Worm (Caenorhabditis elegans) whole organism, midembryonic: ENCODE measurements around the gene nemp-1.

Experiments used
- T22C8.4 ChIP-seq: fragments of 200-800 bp; sonication (Bioruptor generic); IDR thresholded peaks from 2 replicates; pipeline ENCODE4 v1.3.6; 2022; ENCODE audit warnings: missing genetic modification characterization, missing compliant biosample characterization
- cog-1 ChIP-seq: sonication (generic microtip); optimal IDR thresholded peaks from 2 replicates; lab custom pipeline; 2016; ENCODE audit warnings: missing genetic modification characterization, missing compliant biosample characterization
- flt-1 ChIP-seq: fragments of 200-800 bp; sonication (Bioruptor generic); IDR thresholded peaks from 2 replicates; pipeline ENCODE4 v1.3.6; 2022; ENCODE audit warnings: missing genetic modification characterization, missing compliant biosample characterization
- klf-2 ChIP-seq: fragments of 200-800 bp; sonication (Bioruptor generic); conservative IDR thresholded peaks from 2 replicates; pipeline ENCODE4 v1.3.6; 2022; ENCODE audit warnings: missing genetic modification reagents, missing genetic modification characterization, missing compliant biosample characterization
- med-1 ChIP-seq: sonication (generic microtip); optimal IDR thresholded peaks from 2 replicates; lab custom pipeline; 2017; ENCODE audit warnings: missing genetic modification characterization, mild to moderate bottlenecking, missing compliant biosample characterization, antibody characterized with exemption, missing genetic modification reagents; ENCODE audit not compliant: insufficient read depth
- ref-1 ChIP-seq: fragments of 200-800 bp; sonication (Bioruptor generic); conservative IDR thresholded peaks from 2 replicates; pipeline ENCODE4 v1.3.6; 2022; ENCODE audit warnings: missing genetic modification reagents, missing genetic modification characterization, missing compliant biosample characterization
- tab-1 ChIP-seq: fragments of 200-800 bp; sonication (Bioruptor generic); IDR thresholded peaks from 2 replicates; pipeline ENCODE4 v1.3.6; 2022; ENCODE audit warnings: missing genetic modification characterization, missing compliant biosample characterization
- ztf-23 ChIP-seq: fragments of 200-800 bp; sonication (Bioruptor generic); IDR thresholded peaks from 2 replicates; pipeline ENCODE4 v1.3.6; 2022; ENCODE audit warnings: missing genetic modification reagents, missing genetic modification characterization, missing compliant biosample characterization
- ztf-29 ChIP-seq: fragments of 200-800 bp; sonication (Bioruptor generic); IDR thresholded peaks from 2 replicates; pipeline ENCODE4 v1.3.6; 2022; ENCODE audit warnings: missing genetic modification reagents, missing genetic modification characterization, missing compliant biosample characterization

Gene nemp-1

ce11 chrIII:455793-456192 lies 16.3 kb upstream of the nemp-1 start:
- TF ChIP-seq ztf-23 (GFP tag; lab: Robert Waterston, UW) = no peak
- no peak for TF ChIP-seq flt-1 (GFP tag; lab: Robert Waterston, UW)
- no peak for TF ChIP-seq klf-2 (GFP tag; lab: Robert Waterston, UW)
- no peak for TF ChIP-seq med-1 (GFP tag; lab: Kevin White, UChicago)
- TF ChIP-seq T22C8.4 (GFP tag; lab: Robert Waterston, UW) = no peak
- TF ChIP-seq tab-1 (GFP tag; lab: Robert Waterston, UW) = no peak
- no peak for TF ChIP-seq cog-1
- no peak for TF ChIP-seq ztf-29 (GFP tag; lab: Robert Waterston, UW)
- no peak for TF ChIP-seq ref-1 (GFP tag; lab: Robert Waterston, UW)

ce11 chrIII:463711-464110 lies 8.4 kb upstream of the nemp-1 start, which contains the start of gene Y55B1BR.6:
Gene Y55B1BR.6 (minus strand): TSS chrIII:463811.
- TF ChIP-seq med-1 (GFP tag; lab: Kevin White, UChicago) = no peak

ce11 chrIII:475154-475553 lies 3.0 kb downstream of the nemp-1 start, which contains the start of gene mat-3:
Gene mat-3 (plus strand): TSS chrIII:475454.
- no peak for TF ChIP-seq cog-1
- no peak for TF ChIP-seq ref-1 (GFP tag; lab: Robert Waterston, UW)
- TF ChIP-seq tab-1 (GFP tag; lab: Robert Waterston, UW) = no peak
- TF ChIP-seq T22C8.4 (GFP tag; lab: Robert Waterston, UW) = no peak
- no peak for TF ChIP-seq klf-2 (GFP tag; lab: Robert Waterston, UW)
- TF ChIP-seq med-1 (GFP tag; lab: Kevin White, UChicago) = no peak
- TF ChIP-seq flt-1 (GFP tag; lab: Robert Waterston, UW) = no peak
- TF ChIP-seq ztf-29 (GFP tag; lab: Robert Waterston, UW) = no peak
- TF ChIP-seq ztf-23 (GFP tag; lab: Robert Waterston, UW) = no peak

- TF ChIP-seq ref-1 (GFP tag; lab: Robert Waterston, UW) (no peak), ztf-29 (GFP tag; lab: Robert Waterston, UW) (no peak), ztf-23 (GFP tag; lab: Robert Waterston, UW) (no peak), med-1 (GFP tag; lab: Kevin White, UChicago) (no peak), tab-1 (GFP tag; lab: Robert Waterston, UW) (no peak), cog-1 (no peak), T22C8.4 (GFP tag; lab: Robert Waterston, UW) (no peak), klf-2 (GFP tag; lab: Robert Waterston, UW) (no peak), flt-1 (GFP tag; lab: Robert Waterston, UW) (no peak)
These were observed 9.1 kb downstream of the nemp-1 start for ce11 chrIII:481259-481658.

- no peak for TF ChIP-seq flt-1 (GFP tag; lab: Robert Waterston, UW)
These were observed 10.6 kb downstream of the nemp-1 start for ce11 chrIII:482739-483138.

ce11 chrIII:483556-483955 lies 11.4 kb downstream of the nemp-1 start, which contains the start of gene F10C5.3:
Gene F10C5.3 (plus strand): TSS chrIII:483868.
- TF ChIP-seq T22C8.4 (GFP tag; lab: Robert Waterston, UW) (no peak), ztf-29 (GFP tag; lab: Robert Waterston, UW) (no peak), ref-1 (GFP tag; lab: Robert Waterston, UW) (no peak)

- TF ChIP-seq klf-2 (GFP tag; lab: Robert Waterston, UW) (no peak), T22C8.4 (GFP tag; lab: Robert Waterston, UW) (no peak), cog-1 (no peak), tab-1 (GFP tag; lab: Robert Waterston, UW) (no peak), ztf-29 (GFP tag; lab: Robert Waterston, UW) (no peak), ref-1 (GFP tag; lab: Robert Waterston, UW) (no peak), flt-1 (GFP tag; lab: Robert Waterston, UW) (no peak), ztf-23 (GFP tag; lab: Robert Waterston, UW) (no peak), med-1 (GFP tag; lab: Kevin White, UChicago) (no peak)
These were observed 14.0 kb downstream of the nemp-1 start, which contains the start of gene nlp-32 for ce11 chrIII:486077-486597. Gene nlp-32 (minus strand): TSS chrIII:486547.

ce11 chrIII:488464-488863 lies 16.3 kb downstream of the nemp-1 start, which contains the start of gene F30H5.5:
Gene F30H5.5 (plus strand): TSS chrIII:488764.
- TF ChIP-seq med-1 (GFP tag; lab: Kevin White, UChicago) (no peak), flt-1 (GFP tag; lab: Robert Waterston, UW) (no peak), tab-1 (GFP tag; lab: Robert Waterston, UW) (no peak), cog-1 (no peak), ztf-29 (GFP tag; lab: Robert Waterston, UW) (no peak), klf-2 (GFP tag; lab: Robert Waterston, UW) (no peak), T22C8.4 (GFP tag; lab: Robert Waterston, UW) (no peak), ztf-23 (GFP tag; lab: Robert Waterston, UW) (no peak), ref-1 (GFP tag; lab: Robert Waterston, UW) (no peak)

ce11 chrIII:491090-491597 lies 19.0 kb downstream of the nemp-1 start, which contains the start of gene unc-45:
Gene unc-45 (plus strand): TSS chrIII:491547.
- TF ChIP-seq ref-1 (GFP tag; lab: Robert Waterston, UW) (no peak), T22C8.4 (GFP tag; lab: Robert Waterston, UW) (no peak), cog-1 (no peak), ztf-29 (GFP tag; lab: Robert Waterston, UW) (no peak), flt-1 (GFP tag; lab: Robert Waterston, UW) (no peak), med-1 (GFP tag; lab: Kevin White, UChicago) (no peak), tab-1 (GFP tag; lab: Robert Waterston, UW) (no peak), klf-2 (GFP tag; lab: Robert Waterston, UW) (no peak), ztf-23 (GFP tag; lab: Robert Waterston, UW) (no peak)
